Fruit fly (Drosophila melanogaster) whole organism: ENCODE measurements around the gene CG34448.

Experiments
- CG8478 ChIP-seq: fragments of >200 bp; optimal IDR thresholded peaks from 2 replicates; lab custom pipeline; 2018; ENCODE audit warnings: inconsistent platforms
- Dll ChIP-seq: fragments of >200 bp; optimal IDR thresholded peaks from 2 replicates; lab custom pipeline; 2017
- EcR ChIP-seq, 2 experiments: fragments of >200 bp; optimal IDR thresholded peaks; 2 replicates each; lab custom pipeline; 2017; ENCODE audit warnings: missing biosample characterization in 2 of 2, missing genetic modification characterization in 2 of 2, missing genetic modification reagents in 2 of 2
- pan ChIP-seq: fragments of >200 bp; optimal IDR thresholded peaks from 2 replicates; lab custom pipeline; 2017
- psq ChIP-seq: fragments of >200 bp; optimal IDR thresholded peaks from 2 replicates; lab custom pipeline; 2017
- usp ChIP-seq: fragments of >200 bp; optimal IDR thresholded peaks from 2 replicates; lab custom pipeline; 2017; ENCODE audit warnings: missing biosample characterization, missing genetic modification characterization, mixed read lengths

The CG34448 gene

DNA sequence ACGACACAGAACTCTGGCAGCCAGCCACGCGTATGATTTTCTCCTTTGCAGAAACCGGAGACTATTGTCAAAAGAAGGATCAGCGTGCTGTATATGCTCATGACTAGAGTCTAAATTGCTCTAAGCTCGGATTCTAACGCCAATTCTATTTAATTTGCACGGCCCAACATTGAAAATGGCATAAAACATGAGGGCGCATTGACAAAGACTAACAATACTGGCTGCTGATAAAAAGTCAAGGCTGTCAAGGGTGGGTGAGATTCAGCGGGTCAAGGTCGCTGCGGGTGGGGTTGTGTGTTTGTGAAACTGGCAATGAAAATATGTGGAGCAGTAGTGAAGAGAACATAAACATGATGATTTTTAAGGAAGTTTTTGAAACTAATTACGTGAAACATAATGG is at the start of gene CG34448:
Gene CG34448, minus strand, starts transcription at position 101 of the 400 bp plus-strand sequence.
- TF ChIP-seq Dll (lab: Kevin White, UChicago): no peak
- no peak for TF ChIP-seq pan (lab: Kevin White, UChicago)
- no peak for TF ChIP-seq CG8478
- no peak for TF ChIP-seq psq (lab: Kevin White, UChicago)
- no peak for TF ChIP-seq EcR (GFP tag; optimal IDR thresholded peaks at IDR 0.05; lab: Kevin White, UChicago)
- TF ChIP-seq usp (GFP tag; lab: Kevin White, UChicago): no peak

DNA sequence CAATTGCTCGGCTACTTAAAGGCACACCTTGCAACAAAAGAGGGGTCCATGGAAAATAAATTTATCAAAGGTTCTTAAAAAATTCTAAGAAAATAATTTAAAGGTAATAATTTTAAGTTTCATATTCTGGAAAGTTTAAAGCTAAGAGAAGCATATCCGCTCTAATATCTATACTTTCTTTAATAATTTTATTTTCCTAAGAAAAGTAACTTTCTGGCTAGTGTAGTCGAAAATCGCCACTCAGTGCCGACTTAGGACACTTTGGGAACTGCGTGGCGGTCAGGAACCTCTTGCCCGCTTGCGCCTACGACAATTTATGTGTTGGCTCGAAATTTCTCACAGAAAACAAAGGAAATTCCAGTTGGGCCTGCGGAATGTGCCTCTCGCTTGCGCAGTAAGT is 48.6 kb upstream of the CG34448 start:
- TF ChIP-seq EcR (GFP tag; optimal IDR thresholded peaks at IDR 0.05; lab: Kevin White, UChicago) (no peak), psq (lab: Kevin White, UChicago) (no peak), pan (lab: Kevin White, UChicago) (no peak), Dll (lab: Kevin White, UChicago) (no peak), usp (GFP tag; lab: Kevin White, UChicago) (no peak), CG8478 (no peak)

DNA sequence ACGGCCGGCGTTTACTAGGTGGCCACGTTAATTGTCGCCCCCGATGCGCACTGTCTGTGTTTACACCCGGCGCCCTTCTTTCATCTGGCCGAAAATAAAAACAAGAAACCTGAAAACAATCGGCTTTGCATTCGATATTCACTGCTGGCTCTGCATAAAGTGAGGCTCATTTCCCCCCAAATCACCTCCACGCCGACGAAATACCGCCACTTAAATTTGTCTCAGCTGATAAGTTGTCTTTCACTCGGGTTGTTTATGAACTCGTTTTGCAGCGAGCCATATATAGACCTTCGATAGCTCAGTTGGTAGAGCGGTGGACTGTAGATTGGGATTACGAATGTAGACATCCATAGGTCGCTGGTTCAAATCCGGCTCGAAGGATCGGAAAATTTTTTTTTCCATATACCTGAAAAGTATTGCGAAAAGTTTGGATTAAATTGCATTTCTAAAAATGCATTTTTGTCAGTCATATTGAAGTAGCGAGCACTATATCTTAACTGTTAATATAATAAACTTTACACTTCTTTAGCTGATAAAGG is 44.6 kb upstream of the CG34448 start:
- no peak for TF ChIP-seq pan (lab: Kevin White, UChicago)
- no peak for TF ChIP-seq Dll (lab: Kevin White, UChicago)
- no peak for TF ChIP-seq CG8478
- no peak for TF ChIP-seq EcR (GFP tag; optimal IDR thresholded peaks at IDR 0.05; lab: Kevin White, UChicago)
- TF ChIP-seq usp (GFP tag; lab: Kevin White, UChicago): no peak
- TF ChIP-seq psq (lab: Kevin White, UChicago): no peak

DNA sequence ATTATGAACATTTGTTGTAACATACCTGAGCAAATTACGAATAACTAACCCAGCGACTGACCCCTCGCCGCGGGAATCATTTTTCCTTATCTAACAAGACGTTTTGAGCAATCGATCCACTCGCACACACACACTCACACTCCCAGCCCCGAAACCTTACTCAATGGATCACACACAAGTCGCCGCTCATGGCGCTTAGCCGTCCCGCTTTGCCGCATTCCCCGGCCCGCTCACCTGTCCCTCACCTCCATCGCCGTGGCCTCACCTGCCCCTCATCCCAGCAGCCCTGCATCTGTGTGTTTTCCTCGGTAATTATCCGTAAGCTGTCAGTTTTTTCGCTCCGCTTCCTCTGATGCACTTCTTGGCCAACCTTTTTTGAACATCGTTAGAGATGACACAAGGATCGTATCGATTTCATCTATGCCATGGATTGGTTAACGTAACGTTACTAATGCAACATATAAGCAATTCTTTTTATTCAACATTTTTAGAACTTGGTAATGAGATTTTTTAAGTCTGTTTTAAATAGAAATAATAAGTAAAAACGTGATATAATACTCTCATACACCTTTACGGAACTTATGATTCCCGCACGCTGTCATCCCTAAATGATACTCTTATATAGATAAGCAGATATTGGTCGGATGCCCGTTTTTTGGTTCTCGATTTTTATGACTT is 43.7 kb upstream of the CG34448 start:
- TF ChIP-seq pan (lab: Kevin White, UChicago) (no peak), CG8478 (no peak), EcR (GFP tag; optimal IDR thresholded peaks at IDR 0.05; lab: Kevin White, UChicago) (no peak)

DNA sequence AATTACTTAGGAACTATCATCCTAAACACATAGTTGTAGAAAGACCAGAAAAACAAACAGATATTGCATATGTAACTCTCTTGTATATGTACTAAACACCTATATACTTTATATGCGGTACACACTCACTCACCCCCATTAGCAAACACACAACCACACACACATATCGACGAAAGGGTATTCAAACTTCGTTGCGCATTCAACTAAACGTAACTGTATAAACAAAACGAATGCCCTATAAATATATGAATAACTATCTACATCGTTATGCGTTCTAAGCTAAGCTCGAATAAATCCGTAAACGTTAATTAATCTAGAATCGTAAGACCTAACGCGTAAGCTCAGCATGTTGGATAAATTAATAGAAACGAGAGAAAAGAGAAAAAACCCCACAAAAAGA is 41.5 kb upstream of the CG34448 start:
- TF ChIP-seq EcR (GFP tag; optimal IDR thresholded peaks at IDR 0.05; lab: Kevin White, UChicago) (no peak), Dll (lab: Kevin White, UChicago) (no peak), CG8478 (no peak), usp (GFP tag; lab: Kevin White, UChicago) (no peak), psq (lab: Kevin White, UChicago) (no peak), pan (lab: Kevin White, UChicago) (no peak)

DNA sequence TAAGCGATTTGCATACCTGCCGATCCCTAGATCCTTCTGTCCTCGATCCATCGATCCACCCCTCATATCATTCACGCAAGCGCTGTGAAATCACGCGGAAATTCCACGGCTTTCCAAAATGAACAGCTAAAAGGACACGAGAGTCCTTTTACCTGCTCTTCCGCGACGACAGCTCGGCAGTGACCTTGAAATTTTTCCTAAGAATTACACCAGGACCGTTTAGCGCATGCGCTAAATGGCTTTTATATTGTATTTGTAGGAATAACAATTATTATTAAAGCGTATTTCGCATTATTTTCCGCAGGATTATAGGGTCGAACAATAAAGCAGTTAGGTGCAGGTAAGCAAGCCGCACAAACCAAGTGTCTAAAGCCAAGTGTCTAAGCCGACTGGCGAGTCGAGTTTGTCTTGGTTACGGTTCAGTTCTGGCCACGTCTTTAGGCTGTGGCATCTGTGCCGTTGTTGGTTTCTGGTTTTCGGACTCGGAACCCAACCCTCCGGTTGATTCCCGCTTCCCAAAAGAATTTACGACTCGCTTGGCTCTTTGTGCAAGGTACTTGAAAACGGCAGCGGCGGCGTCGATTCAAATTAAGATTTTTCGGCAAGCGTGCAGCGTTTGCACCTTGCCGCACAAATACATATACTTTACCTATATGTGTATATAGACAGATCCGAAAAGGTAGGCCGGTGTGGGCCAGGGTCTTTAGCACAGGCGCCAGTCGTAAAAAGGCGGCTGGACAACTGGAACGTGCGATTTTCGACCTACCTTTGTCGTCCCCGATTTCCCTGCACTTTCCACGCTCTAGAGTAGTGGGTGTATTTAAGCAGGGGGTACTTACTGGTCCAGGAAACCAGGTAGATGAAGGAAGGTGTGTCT is 39.0 kb upstream of the CG34448 start:
- TF ChIP-seq EcR (GFP tag; optimal IDR thresholded peaks at IDR 0.05; lab: Kevin White, UChicago) (no peak), psq (lab: Kevin White, UChicago) (no peak), pan (lab: Kevin White, UChicago) (no peak), usp (GFP tag; lab: Kevin White, UChicago) (no peak), CG8478 (no peak), Dll (lab: Kevin White, UChicago) (no peak)

DNA sequence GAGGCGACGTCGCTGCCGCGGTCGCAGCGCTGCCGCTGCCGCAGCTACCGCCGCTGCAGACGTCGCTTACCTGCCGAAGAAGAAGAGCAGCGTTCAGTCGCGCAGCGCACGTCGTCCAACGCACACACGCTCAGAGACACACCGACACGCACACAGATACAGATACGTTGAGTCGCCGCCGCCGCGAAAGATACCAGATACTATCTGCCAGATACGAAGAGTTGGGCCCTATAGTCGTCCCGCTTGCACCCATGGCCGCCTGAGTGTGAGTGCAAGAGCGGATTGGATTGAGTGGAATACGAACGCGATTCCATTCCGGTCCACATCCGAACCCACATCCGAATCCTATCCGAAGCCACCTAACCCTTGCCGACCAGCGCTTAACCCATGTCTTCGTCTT is 36.9 kb upstream of the CG34448 start:
- peak; percentile 47 for TF ChIP-seq CG8478
- TF ChIP-seq Dll (lab: Kevin White, UChicago): no peak

DNA sequence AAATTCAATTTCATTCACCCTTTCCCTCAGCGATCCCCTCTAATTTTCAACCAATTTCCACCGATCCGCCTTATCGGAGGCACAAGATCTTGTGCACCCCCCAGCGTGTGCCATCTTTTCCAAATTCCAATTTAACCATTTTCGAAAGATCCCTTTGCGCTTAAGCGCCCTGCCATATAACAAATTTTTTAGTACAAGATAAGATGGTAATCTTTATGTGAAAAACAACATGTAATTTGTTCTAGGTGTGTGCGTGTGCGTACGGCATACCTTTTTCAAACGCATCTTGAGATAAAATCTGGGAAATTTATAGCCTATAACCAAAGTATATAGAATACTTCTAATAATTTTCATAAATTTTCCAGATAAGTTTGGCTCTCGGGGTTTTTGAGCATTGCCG is 36.1 kb upstream of the CG34448 start:
- no peak for TF ChIP-seq Dll (lab: Kevin White, UChicago)
- TF ChIP-seq psq (lab: Kevin White, UChicago): no peak
- no peak for TF ChIP-seq EcR (GFP tag; optimal IDR thresholded peaks at IDR 0.05; lab: Kevin White, UChicago)
- TF ChIP-seq usp (GFP tag; lab: Kevin White, UChicago): no peak
- TF ChIP-seq pan (lab: Kevin White, UChicago): no peak
- TF ChIP-seq CG8478: no peak

DNA sequence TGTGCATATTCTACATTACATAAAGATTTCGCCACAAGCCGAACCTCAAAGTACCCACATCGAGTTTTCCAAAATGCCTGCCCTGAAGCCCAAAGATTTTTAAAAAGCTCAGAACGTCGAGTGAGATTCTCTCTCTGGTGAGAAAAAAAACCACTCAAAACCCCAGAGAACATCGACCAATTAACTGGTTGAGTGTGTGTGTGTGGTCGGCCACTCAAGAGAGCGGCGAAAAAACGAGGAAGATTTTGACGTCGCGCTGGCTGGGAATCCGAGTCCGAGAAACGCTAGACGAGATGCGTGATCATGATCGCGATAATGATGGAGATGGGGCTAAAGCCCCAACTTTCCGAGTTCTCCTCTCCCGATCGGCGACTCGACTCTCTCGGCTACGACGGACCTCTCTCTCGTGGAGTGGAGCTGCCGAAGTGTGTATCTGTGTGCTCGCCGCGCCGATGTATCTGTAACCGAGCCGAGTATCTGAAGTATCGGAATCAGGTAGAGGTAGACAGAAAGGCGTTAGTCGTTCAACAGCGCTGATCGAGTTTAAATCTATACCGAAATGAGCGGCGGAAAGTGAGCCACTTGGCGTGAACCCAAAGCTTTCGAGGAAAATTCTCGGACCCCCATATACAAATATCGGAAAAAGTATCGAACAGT is 33.1 kb upstream of the CG34448 start:
- TF ChIP-seq psq (lab: Kevin White, UChicago) (no peak), Dll (lab: Kevin White, UChicago) (peak; percentile 68)

DNA sequence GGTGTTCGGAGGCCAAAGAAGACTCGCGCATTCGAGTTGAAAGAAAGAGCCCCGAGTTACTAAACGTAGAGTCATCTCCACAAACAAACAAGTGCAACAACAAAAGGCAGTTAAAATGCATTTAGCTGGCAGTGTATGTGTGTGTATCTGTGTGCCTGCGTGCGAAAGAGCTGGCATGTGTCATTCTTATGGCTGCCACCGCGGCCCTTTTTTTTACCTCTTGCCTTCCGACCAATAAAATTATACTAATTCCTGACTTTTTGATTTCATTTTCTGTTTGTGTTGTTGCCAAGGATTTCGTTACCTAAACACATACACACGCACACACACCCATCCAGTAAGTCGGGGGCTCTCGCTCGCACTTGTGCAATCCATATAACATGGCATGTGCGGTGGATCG is 31.9 kb upstream of the CG34448 start:
- TF ChIP-seq psq (lab: Kevin White, UChicago): no peak
- TF ChIP-seq Dll (lab: Kevin White, UChicago): no peak
- no peak for TF ChIP-seq usp (GFP tag; lab: Kevin White, UChicago)
- no peak for TF ChIP-seq EcR (GFP tag; optimal IDR thresholded peaks at IDR 0.05; lab: Kevin White, UChicago)

DNA sequence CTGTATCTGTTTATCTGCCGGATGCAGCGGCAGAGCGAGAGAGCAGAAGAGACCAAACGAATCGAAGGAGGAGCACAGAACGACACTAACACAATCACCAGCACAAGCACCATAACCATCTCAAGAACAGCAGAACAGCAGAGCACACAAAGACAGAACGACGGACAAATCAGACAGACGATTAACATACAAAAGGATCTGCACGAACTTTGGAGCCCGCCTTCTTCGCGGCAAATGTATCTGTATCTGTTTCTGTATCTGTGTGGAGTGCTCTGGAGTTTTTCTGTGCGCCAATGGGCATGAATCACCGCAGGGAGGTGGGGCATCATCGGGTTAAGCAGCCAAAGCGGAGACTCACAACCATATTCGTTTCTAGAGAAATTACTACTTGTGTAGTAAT is 30.7 kb upstream of the CG34448 start:
- TF ChIP-seq pan (lab: Kevin White, UChicago) (no peak), usp (GFP tag; lab: Kevin White, UChicago) (no peak), Dll (lab: Kevin White, UChicago) (no peak), psq (lab: Kevin White, UChicago) (no peak), CG8478 (no peak), EcR (GFP tag; optimal IDR thresholded peaks at IDR 0.05; lab: Kevin White, UChicago) (no peak)
